Fruit fly (Drosophila melanogaster): Measurements from ENCODE around the gene msk.

msk gene

DNA sequence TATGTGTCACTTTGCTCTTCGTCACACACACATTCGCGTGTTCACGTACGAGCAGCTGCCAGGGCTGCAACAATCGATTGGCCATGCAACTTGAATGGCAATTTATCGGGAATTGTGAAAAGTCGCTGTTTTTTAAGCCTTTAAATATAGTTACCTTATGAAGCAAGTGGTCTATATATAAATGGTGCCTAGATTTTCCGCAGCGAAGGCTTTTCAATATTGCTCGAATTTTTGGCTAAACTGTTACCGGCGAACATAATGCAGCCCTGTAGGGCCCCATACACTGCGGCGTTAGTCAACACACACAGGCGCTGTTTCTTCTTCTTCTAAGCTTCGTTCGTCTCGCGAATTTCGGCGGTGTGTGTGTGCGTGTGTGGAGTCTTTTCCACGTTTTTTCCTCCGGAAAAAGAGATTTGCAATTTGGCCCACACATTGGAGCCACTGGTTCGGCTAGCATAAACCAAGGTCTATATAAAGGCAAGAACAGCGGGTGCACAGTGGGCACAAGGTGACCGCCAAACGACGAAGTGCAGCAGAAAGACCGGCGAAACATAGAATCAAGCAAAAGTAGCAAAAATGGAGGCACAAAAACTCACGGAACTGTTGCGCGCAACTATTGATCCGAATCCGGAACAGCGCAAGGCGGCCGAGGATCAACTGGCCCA, at the start of gene msk, which contains the start of gene Arp3 (continued):
- TF ChIP-seq Mes4 (GFP tag; optimal IDR thresholded peaks at IDR 0.05) (peak; percentile 76), Bteb2 (GFP tag; optimal IDR thresholded peaks at IDR 0.05) (peak; percentile 89), Xbp1 (GFP tag; optimal IDR thresholded peaks at IDR 0.05) (peak; percentile 89), CG14860 (GFP tag; IDR thresholded peaks at IDR 0.05; ENCODE audit: partially characterized antibody) (no peak), CG15269 (tag; optimal IDR thresholded peaks at IDR 0.05) (no peak), CG1603 (tag; optimal IDR thresholded peaks at IDR 0.05) (peak; percentile 83), phol (tag; optimal IDR thresholded peaks at IDR 0.05) (peak; percentile 88), HLH54F (GFP tag; optimal IDR thresholded peaks at IDR 0.05) (peak; percentile 91), CG11085 (GFP tag; IDR thresholded peaks at IDR 0.05) (peak; percentile 76), CG18262 (tag; optimal IDR thresholded peaks at IDR 0.05) (peak; percentile 54), kay (GFP tag; optimal IDR thresholded peaks at IDR 0.05) (peak; percentile 98), zf30C (GFP tag; optimal IDR thresholded peaks at IDR 0.05) (no peak), tio (GFP tag; optimal IDR thresholded peaks at IDR 0.05) (no peak), CG9727 (GFP tag; optimal IDR thresholded peaks at IDR 0.05) (peak; percentile 79), bsh (GFP tag; optimal IDR thresholded peaks at IDR 0.05) (peak in 1 of 2 experiments; percentile 65), CG4404 (GFP tag; IDR thresholded peaks at IDR 0.05) (peak; percentile 76), twi (tag; optimal IDR thresholded peaks at IDR 0.05) (peak; percentile 58), CG10979 (tag; optimal IDR thresholded peaks at IDR 0.05) (peak; percentile 68), lab (GFP tag; optimal IDR thresholded peaks at IDR 0.05) (peak; percentile 88), Hr78 (GFP tag; optimal IDR thresholded peaks at IDR 0.05) (no peak), CkIIα-i1 (GFP tag; IDR thresholded peaks at IDR 0.05) (no peak), corto (GFP tag; optimal IDR thresholded peaks at IDR 0.05) (no peak), Ptx1 (GFP tag; IDR thresholded peaks at IDR 0.05) (peak; percentile 86), insv (GFP tag; optimal IDR thresholded peaks at IDR 0.05) (peak in 1 of 2 experiments; percentile 57), Adf1 (GFP tag; IDR thresholded peaks at IDR 0.05) (peak; percentile 48), Optix (GFP tag; IDR thresholded peaks at IDR 0.05) (peak; percentile 60; the same call in 2 of the 3 replicates), crp (GFP tag; optimal IDR thresholded peaks at IDR 0.05) (peak in 1 of 2 experiments; percentile 74), Doc2 (GFP tag; IDR thresholded peaks at IDR 0.05) (no peak), Abd-B (GFP tag; optimal IDR thresholded peaks at IDR 0.05) (peak; percentile 85), HLH3B (GFP tag; IDR thresholded peaks at IDR 0.05) (peak; percentile 68), gsb-n (tag; optimal IDR thresholded peaks at IDR 0.05) (no peak), Awh (GFP tag; IDR thresholded peaks at IDR 0.05) (no peak), Fer2 (tag; optimal IDR thresholded peaks at IDR 0.05) (peak; percentile 76), Sry-δ (GFP tag; optimal IDR thresholded peaks at IDR 0.05) (peak; percentile 81), lilli (GFP tag; optimal IDR thresholded peaks at IDR 0.05) (peak; percentile 94), cad (GFP tag; optimal IDR thresholded peaks at IDR 0.05) (no peak), CG5245 (GFP tag; optimal IDR thresholded peaks at IDR 0.05) (peak; percentile 78), vvl (GFP tag; IDR thresholded peaks at IDR 0.05) (peak; percentile 85), nom (GFP tag; optimal IDR thresholded peaks at IDR 0.05) (peak; percentile 48), Jarid2 (GFP tag; optimal IDR thresholded peaks at IDR 0.05) (no peak), trem (tag; optimal IDR thresholded peaks at IDR 0.05) (peak; percentile 83), ara (GFP tag; IDR thresholded peaks at IDR 0.05) (peak; percentile 66), NC2α (GFP tag; optimal IDR thresholded peaks at IDR 0.05) (peak; percentile 59), CG32532 (GFP tag; IDR thresholded peaks at IDR 0.05) (peak; percentile 81), hb (GFP tag; IDR thresholded peaks at IDR 0.05; ENCODE audit: partially characterized antibody) (no peak), CG3995 (GFP tag; optimal IDR thresholded peaks at IDR 0.05) (peak; percentile 99), zfh1 (GFP tag; IDR thresholded peaks at IDR 0.05) (peak; percentile 73; the same call in 2 of the 3 replicates), fd102C (GFP tag; optimal IDR thresholded peaks at IDR 0.05) (peak; percentile 5), CG11504 (tag; optimal IDR thresholded peaks at IDR 0.05) (no peak)

All from whole organism, embryonic.